Fruit fly (Drosophila melanogaster) S2 (cell line): ENCODE results near the gene Cul5.

Experiments
- CG8478 ChIP-seq: fragments of >200 bp; optimal IDR thresholded peaks from 2 replicates; lab custom pipeline; 2018
- CTCF ChIP-seq, 2 experiments: fragments of >200 bp; optimal IDR thresholded peaks; 2 replicates each; lab custom pipeline; 2018

Gene Cul5

dm6 chr3R:29063921-29064460 is 1.2 kb upstream of the Cul5 start:
- TF ChIP-seq CTCF (optimal IDR thresholded peaks at IDR 0.05; lab: Kevin White, UChicago) (peak in 1 of 2 experiments; percentile 11), CG8478 (lab: Kevin White, UChicago) (no peak)

- TF ChIP-seq CG8478 (lab: Kevin White, UChicago) (no peak), CTCF (optimal IDR thresholded peaks at IDR 0.05; lab: Kevin White, UChicago) (peak in 1 of 2 experiments; percentile 30)
Observed at dm6 chr3R:29063207-29063920, 589 bp upstream of the Cul5 start.

- no peak for TF ChIP-seq CTCF (optimal IDR thresholded peaks at IDR 0.05; lab: Kevin White, UChicago)
- TF ChIP-seq CG8478 (lab: Kevin White, UChicago), result no peak
Observed at dm6 chr3R:29059385-29059784, 3.4 kb downstream of the Cul5 start.

dm6 chr3R:29055710-29056109 is 7.1 kb downstream of the Cul5 start, which contains the start of gene Sirt7:
Sirt7 (plus strand) TSS chr3R:29055927.
- TF ChIP-seq CG8478 (lab: Kevin White, UChicago) (no peak), CTCF (optimal IDR thresholded peaks at IDR 0.05; lab: Kevin White, UChicago) (peak in 1 of 2 experiments; percentile 27)

- no peak for TF ChIP-seq CTCF (optimal IDR thresholded peaks at IDR 0.05; lab: Kevin White, UChicago)
- no peak for TF ChIP-seq CG8478 (lab: Kevin White, UChicago)
Observed at dm6 chr3R:29054047-29054446, 8.7 kb downstream of the Cul5 start, which contains the start of gene CG11843. CG11843 (plus strand) TSS chr3R:29054347.

dm6 chr3R:29052380-29052779 is 10.4 kb downstream of the Cul5 start, which contains the start of gene CG11842:
CG11842 (plus strand) TSS chr3R:29052680.
- TF ChIP-seq CG8478 (lab: Kevin White, UChicago) (no peak), CTCF (optimal IDR thresholded peaks at IDR 0.05; lab: Kevin White, UChicago) (no peak)

- TF ChIP-seq CG8478 (lab: Kevin White, UChicago) (no peak), CTCF (optimal IDR thresholded peaks at IDR 0.05; lab: Kevin White, UChicago) (no peak)
Observed at dm6 chr3R:29050756-29051155, 12.0 kb downstream of the Cul5 start, which contains the start of gene CG11841. CG11841 (plus strand) TSS chr3R:29051056.

- no peak for TF ChIP-seq CG8478 (lab: Kevin White, UChicago)
- no peak for TF ChIP-seq CTCF (optimal IDR thresholded peaks at IDR 0.05; lab: Kevin White, UChicago)
Observed at dm6 chr3R:29049055-29049722, 13.6 kb downstream of the Cul5 start, which contains the start of gene CG11837. CG11837 (plus strand) TSS chr3R:29049493.

dm6 chr3R:29040526-29041195 is 22.1 kb downstream of the Cul5 start:
- TF ChIP-seq CTCF (optimal IDR thresholded peaks at IDR 0.05; lab: Kevin White, UChicago), result no peak
- no peak for TF ChIP-seq CG8478 (lab: Kevin White, UChicago)

- no peak for TF ChIP-seq CTCF (optimal IDR thresholded peaks at IDR 0.05; lab: Kevin White, UChicago)
- TF ChIP-seq CG8478 (lab: Kevin White, UChicago), result no peak
Observed at dm6 chr3R:29039704-29040430, 22.9 kb downstream of the Cul5 start.

dm6 chr3R:29038960-29039581 is 23.7 kb downstream of the Cul5 start, which contains the start of the genes Slu7 and Pkc98E:
Slu7 (minus strand) TSS chr3R:29039071.
Pkc98E (plus strand) TSS chr3R:29039156.
- no peak for TF ChIP-seq CTCF (optimal IDR thresholded peaks at IDR 0.05; lab: Kevin White, UChicago)
- no peak for TF ChIP-seq CG8478 (lab: Kevin White, UChicago)

- no peak for TF ChIP-seq CG8478 (lab: Kevin White, UChicago)
- TF ChIP-seq CTCF (optimal IDR thresholded peaks at IDR 0.05; lab: Kevin White, UChicago), result no peak
Observed at dm6 chr3R:29033909-29034629, 28.7 kb downstream of the Cul5 start, which contains the start of the genes beta4GalNAcTB and Cpsf100. beta4GalNAcTB (minus strand) TSS chr3R:29034008. Cpsf100 (plus strand) TSS chr3R:29034573.
